Worm (Caenorhabditis elegans) whole organism, young adult: ENCODE results near the gene C29E4.11.
A peak's percentile ranks its signal among the peaks of the same experiment; 100 is the strongest.

Experiments used
- B0261.1 ChIP-seq: sonication (generic microtip); optimal IDR thresholded peaks from 2 replicates; lab custom pipeline; 2016; ENCODE audit warnings: mild to moderate bottlenecking, missing genetic modification characterization, moderate library complexity, missing compliant biosample characterization
- C17E4.6 ChIP-seq: fragments of 200-800 bp; sonication (Bioruptor generic); IDR thresholded peaks from 2 replicates; pipeline ENCODE4 v1.3.6; 2022; ENCODE audit warnings: missing genetic modification reagents, missing genetic modification characterization, missing compliant biosample characterization
- F37B4.10 ChIP-seq: fragments of 200-800 bp; sonication (Bioruptor generic); IDR thresholded peaks from 2 replicates; pipeline ENCODE4 v1.3.6; 2022; ENCODE audit warnings: missing genetic modification characterization, missing compliant biosample characterization
- F49E8.2 ChIP-seq: sonication (generic microtip); optimal IDR thresholded peaks from 3 replicates; lab custom pipeline; 2017; ENCODE audit warnings: missing genetic modification characterization, mild to moderate bottlenecking, missing compliant biosample characterization, antibody characterized with exemption, moderate library complexity; ENCODE audit not compliant: insufficient read depth
- F52B5.7 ChIP-seq: sonication (generic microtip); optimal IDR thresholded peaks from 2 replicates; lab custom pipeline; 2016; ENCODE audit warnings: mild to moderate bottlenecking, missing genetic modification characterization, missing compliant biosample characterization
- F55B11.4 ChIP-seq: sonication (generic microtip); optimal IDR thresholded peaks from 2 replicates; lab custom pipeline; 2016; ENCODE audit warnings: missing compliant biosample characterization, missing genetic modification characterization, borderline replicate concordance; ENCODE audit not compliant: insufficient read depth
- K11D2.4 ChIP-seq: fragments of 200-800 bp; sonication (Bioruptor generic); IDR thresholded peaks from 2 replicates; pipeline ENCODE4 v1.3.6; 2022; ENCODE audit warnings: missing genetic modification reagents, missing genetic modification characterization, missing compliant biosample characterization
- T26A5.8 ChIP-seq: sonication (generic microtip); optimal IDR thresholded peaks from 2 replicates; lab custom pipeline; 2016; ENCODE audit warnings: missing genetic modification characterization, missing compliant biosample characterization
- Y53F4B.3 ChIP-seq: fragments of 200-800 bp; sonication (Bioruptor generic); IDR thresholded peaks from 2 replicates; pipeline ENCODE4 v1.3.6; 2022; ENCODE audit warnings: missing genetic modification reagents, missing genetic modification characterization, missing compliant biosample characterization
- Y53G8AR.9 ChIP-seq: fragments of 200-800 bp; sonication (Bioruptor generic); conservative IDR thresholded peaks from 2 replicates; pipeline ENCODE4 v1.3.6; 2022; ENCODE audit warnings: missing genetic modification reagents, missing genetic modification characterization, missing compliant biosample characterization
- Y95B8A.8 ChIP-seq: fragments of 200-800 bp; sonication (Bioruptor generic); IDR thresholded peaks from 2 replicates; pipeline ENCODE4 v1.3.6; 2022; ENCODE audit warnings: missing genetic modification reagents, missing genetic modification characterization, missing compliant biosample characterization
- ZK185.1 ChIP-seq: sonication (generic microtip); optimal IDR thresholded peaks from 2 replicates; lab custom pipeline; 2016; ENCODE audit warnings: mild to moderate bottlenecking, missing genetic modification characterization, missing compliant biosample characterization; ENCODE audit not compliant: poor library complexity, severe bottlenecking
- aptf-2 ChIP-seq: fragments of 200-800 bp; sonication (Bioruptor generic); conservative IDR thresholded peaks from 2 replicates; pipeline ENCODE4 v1.3.6; 2022; ENCODE audit warnings: missing genetic modification reagents, missing genetic modification characterization, missing compliant biosample characterization
- aptf-3 ChIP-seq: fragments of 200-800 bp; sonication (Bioruptor generic); IDR thresholded peaks from 2 replicates; pipeline ENCODE4 v1.3.6; 2022; ENCODE audit warnings: missing genetic modification characterization, missing compliant biosample characterization
- attf-3 ChIP-seq: fragments of 200-800 bp; sonication (Bioruptor generic); conservative IDR thresholded peaks from 2 replicates; pipeline ENCODE4 v1.3.6; 2022; ENCODE audit warnings: missing genetic modification reagents, missing genetic modification characterization, missing compliant biosample characterization
- cebp-1 ChIP-seq, 2 experiments: fragments of 200-800 bp in 1 of 2; sonication (Bioruptor generic) in 1 of 2; sonication (generic microtip) in 1 of 2; IDR thresholded peaks in 1 of 2; optimal IDR thresholded peaks in 1 of 2; 2 replicates each; pipeline versions ENCODE4 v1.3.6 to Lab custom; 2017 to 2022; ENCODE audit warnings: missing compliant biosample characterization in 2 of 2, missing genetic modification characterization in 2 of 2, mild to moderate bottlenecking in 1 of 2, missing genetic modification reagents in 1 of 2, moderate library complexity in 1 of 2
- ceh-40 ChIP-seq: fragments of 200-800 bp; sonication (Bioruptor generic); IDR thresholded peaks from 2 replicates; pipeline ENCODE4 v1.3.6; 2022; ENCODE audit warnings: missing genetic modification characterization, missing compliant biosample characterization
- ceh-58 ChIP-seq: fragments of 200-800 bp; sonication (Bioruptor generic); IDR thresholded peaks from 2 replicates; pipeline ENCODE4 v1.3.6; 2022; ENCODE audit warnings: missing genetic modification characterization, missing compliant biosample characterization
- ceh-79 ChIP-seq: sonication (generic microtip); optimal IDR thresholded peaks from 2 replicates; lab custom pipeline; 2017; ENCODE audit warnings: mild to moderate bottlenecking, missing genetic modification characterization, missing compliant biosample characterization
- die-1 ChIP-seq: sonication (generic microtip); optimal IDR thresholded peaks from 2 replicates; lab custom pipeline; 2016; ENCODE audit warnings: missing genotype, mild to moderate bottlenecking, missing genetic modification characterization, missing compliant biosample characterization
- dox-1 ChIP-seq: fragments of 200-800 bp; sonication (Bioruptor generic); IDR thresholded peaks from 2 replicates; pipeline ENCODE4 v1.3.6; 2022; ENCODE audit warnings: missing genetic modification reagents, missing genetic modification characterization, missing compliant biosample characterization
- dpff-1 ChIP-seq: sonication (generic microtip); optimal IDR thresholded peaks from 2 replicates; lab custom pipeline; 2017; ENCODE audit warnings: mild to moderate bottlenecking, missing genetic modification characterization, missing compliant biosample characterization
- egrh-3 ChIP-seq: fragments of 200-800 bp; sonication (Bioruptor generic); IDR thresholded peaks from 2 replicates; pipeline ENCODE4 v1.3.6; 2022; ENCODE audit warnings: missing genetic modification reagents, missing genetic modification characterization, missing compliant biosample characterization
- fkh-3 ChIP-seq: sonication (generic microtip); optimal IDR thresholded peaks from 2 replicates; lab custom pipeline; 2016; ENCODE audit warnings: mild to moderate bottlenecking, missing genetic modification characterization, missing compliant biosample characterization
- gei-17 ChIP-seq: fragments of 200-800 bp; sonication (Bioruptor generic); optimal IDR thresholded peaks from 2 replicates; lab custom pipeline; 2018; ENCODE audit warnings: mild to moderate bottlenecking, missing genetic modification characterization, missing compliant biosample characterization
- hmg-1.2 ChIP-seq: fragments of 200-800 bp; sonication (Bioruptor generic); IDR thresholded peaks from 2 replicates; pipeline ENCODE4 v1.3.6; 2022; ENCODE audit warnings: missing genetic modification reagents, missing genetic modification characterization, missing compliant biosample characterization
- hsf-1 ChIP-seq: fragments of 200-800 bp; sonication (Bioruptor generic); IDR thresholded peaks from 2 replicates; pipeline ENCODE4 v1.3.6; 2022; ENCODE audit warnings: missing genetic modification reagents, missing genetic modification characterization, missing compliant biosample characterization
- let-526 ChIP-seq: fragments of 200-800 bp; sonication (Bioruptor generic); IDR thresholded peaks from 2 replicates; pipeline ENCODE4 v1.3.6; 2022; ENCODE audit warnings: missing genetic modification reagents, missing genetic modification characterization, missing compliant biosample characterization
- lin-35 ChIP-seq, 3 experiments: fragments of 150-350 bp in 2 of 3; sonication (generic microtip) in 1 of 3; optimal IDR thresholded peaks; 2 replicates each; lab custom pipeline; 2014 to 2018; ENCODE audit warnings: missing biosample characterization in 3 of 3, missing genetic modification characterization in 3 of 3, missing genetic modification reagents in 3 of 3
- lin-40 ChIP-seq: sonication (generic microtip); optimal IDR thresholded peaks from 2 replicates; lab custom pipeline; 2016; ENCODE audit warnings: missing genetic modification characterization, mild to moderate bottlenecking, missing compliant biosample characterization, missing genotype, missing genetic modification reagents
- lsl-1 ChIP-seq: fragments of 200-800 bp; sonication (Bioruptor generic); optimal IDR thresholded peaks from 2 replicates; lab custom pipeline; 2018; ENCODE audit warnings: mild to moderate bottlenecking, missing genetic modification characterization, moderate library complexity, missing compliant biosample characterization
- mcd-1 ChIP-seq: fragments of 200-800 bp; sonication (Bioruptor generic); IDR thresholded peaks from 2 replicates; pipeline ENCODE4 v1.3.6; 2022; ENCODE audit warnings: missing genetic modification reagents, missing genetic modification characterization, missing compliant biosample characterization
- mes-4 ChIP-seq: sonication (generic microtip); optimal IDR thresholded peaks from 2 replicates; lab custom pipeline; 2016; ENCODE audit warnings: missing genotype, missing genetic modification characterization, missing compliant biosample characterization
- pha-4 ChIP-seq: fragments of 150-350 bp; sonication (generic microtip); optimal IDR thresholded peaks from 2 replicates; lab custom pipeline; 2014; ENCODE audit warnings: missing biosample characterization, missing genetic modification reagents, missing genetic modification characterization
- snpc-3.4 ChIP-seq: sonication (generic microtip); optimal IDR thresholded peaks from 2 replicates; lab custom pipeline; 2017; ENCODE audit warnings: missing genetic modification characterization, mild to moderate bottlenecking, missing compliant biosample characterization, antibody characterized with exemption, moderate library complexity, missing genotype, missing genetic modification reagents
- snpc-4 ChIP-seq, 5 experiments: fragments of 150-350 bp in 1 of 5; sonication (generic microtip) in 4 of 5; optimal IDR thresholded peaks; 2 replicates each; lab custom pipeline; 2014 to 2018; ENCODE audit warnings: missing genetic modification characterization in 5 of 5, missing biosample characterization in 3 of 5, antibody characterized with exemption in 2 of 5, mild to moderate bottlenecking in 2 of 5, missing compliant biosample characterization in 2 of 5, missing genotype in 2 of 5, moderate library complexity in 2 of 5, missing genetic modification reagents in 1 of 5
- somi-1 ChIP-seq: fragments of 200-800 bp; sonication (Bioruptor generic); optimal IDR thresholded peaks from 2 replicates; lab custom pipeline; 2018; ENCODE audit warnings: mild to moderate bottlenecking, missing genetic modification characterization, missing compliant biosample characterization
- sptf-2 ChIP-seq: fragments of 200-800 bp; sonication (Bioruptor generic); optimal IDR thresholded peaks from 2 replicates; lab custom pipeline; 2018; ENCODE audit warnings: mild to moderate bottlenecking, missing genetic modification characterization, missing compliant biosample characterization
- unc-62 ChIP-seq: fragments of 150-350 bp; optimal IDR thresholded peaks from 2 replicates; lab custom pipeline; 2014; ENCODE audit warnings: missing biosample characterization, missing genetic modification reagents, missing genetic modification characterization
- xnd-1 ChIP-seq: sonication (generic microtip); optimal IDR thresholded peaks from 2 replicates; lab custom pipeline; 2016; ENCODE audit warnings: missing genotype, missing genetic modification reagents, missing genetic modification characterization, missing compliant biosample characterization
- ztf-18 ChIP-seq: sonication (generic microtip); optimal IDR thresholded peaks from 2 replicates; lab custom pipeline; 2016; ENCODE audit warnings: missing genotype, mild to moderate bottlenecking, missing genetic modification characterization, missing compliant biosample characterization
- ztf-22 ChIP-seq: fragments of 200-800 bp; sonication (Bioruptor generic); optimal IDR thresholded peaks from 2 replicates; lab custom pipeline; 2018; ENCODE audit warnings: mild to moderate bottlenecking, missing genetic modification characterization, moderate library complexity, missing compliant biosample characterization

The C29E4.11 gene

DNA sequence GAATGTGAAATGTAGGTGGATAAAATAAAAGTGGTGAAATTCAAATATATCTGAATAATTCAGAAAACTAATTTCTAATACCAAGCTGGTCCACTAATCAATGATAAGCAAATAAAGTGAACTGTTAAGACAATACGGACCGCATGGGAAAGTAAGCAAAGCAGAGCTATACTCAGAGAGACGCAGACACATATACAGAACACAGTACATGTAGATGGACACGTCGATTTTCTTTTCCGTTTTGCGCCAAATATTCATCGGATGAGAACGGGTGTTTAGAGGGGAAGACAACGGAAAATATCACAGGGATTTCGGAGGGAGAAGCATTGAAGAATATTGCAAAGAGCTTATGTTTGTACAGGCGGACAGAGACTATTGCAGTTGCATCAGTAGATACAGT is 31.9 kb downstream of the C29E4.11 start:
- TF ChIP-seq hmg-1.2 (GFP tag; lab: Robert Waterston, UW), result peak; percentile 36; the same call in 1 of the 2 replicates
- no peak for TF ChIP-seq lin-35 (GFP tag; optimal IDR thresholded peaks at IDR 0.05; lab: Kevin White, UChicago)

DNA sequence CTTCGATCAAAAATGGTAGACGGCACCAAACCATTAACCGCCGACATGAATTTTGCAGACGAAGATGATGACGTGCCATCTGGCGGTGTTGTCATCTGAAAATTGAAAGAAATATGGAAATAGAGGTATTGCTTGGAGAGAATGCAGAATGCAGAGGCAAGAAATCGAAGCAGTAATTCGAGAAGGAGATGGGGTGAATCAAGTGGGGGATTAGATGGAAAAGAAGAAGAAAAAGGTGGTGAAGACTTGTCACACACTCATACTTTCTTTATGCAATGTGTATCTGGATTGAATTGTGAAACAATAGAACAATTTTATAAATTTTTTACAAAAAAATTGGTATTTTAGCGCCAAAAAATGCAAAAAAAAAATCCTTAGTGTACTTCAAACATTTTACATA is 33.1 kb downstream of the C29E4.11 start, which contains the start of gene tag-250:
Gene tag-250 (minus strand): TSS at position 101 of the 400 bp plus-strand sequence.
- TF ChIP-seq Y53F4B.3 (GFP tag; lab: Robert Waterston, UW) (no peak), F52B5.7 (tag; lab: Kevin White, UChicago) (no peak), cebp-1 (GFP tag; IDR thresholded peaks at IDR 0.05; lab: Robert Waterston, UW) (no peak), cebp-1 (tag; optimal IDR thresholded peaks at IDR 0.05; lab: Kevin White, UChicago) (no peak), F37B4.10 (no peak), die-1 (tag; lab: Kevin White, UChicago) (no peak), lin-35 (GFP tag; optimal IDR thresholded peaks at IDR 0.05; lab: Kevin White, UChicago) (no peak), Y95B8A.8 (GFP tag; lab: Robert Waterston, UW) (no peak), dox-1 (no peak), unc-62 (GFP tag; lab: Kevin White, UChicago) (no peak), mes-4 (no peak), B0261.1 (tag; lab: Kevin White, UChicago) (no peak), lin-40 (no peak), let-526 (GFP tag; lab: Robert Waterston, UW) (no peak), C17E4.6 (no peak)

DNA sequence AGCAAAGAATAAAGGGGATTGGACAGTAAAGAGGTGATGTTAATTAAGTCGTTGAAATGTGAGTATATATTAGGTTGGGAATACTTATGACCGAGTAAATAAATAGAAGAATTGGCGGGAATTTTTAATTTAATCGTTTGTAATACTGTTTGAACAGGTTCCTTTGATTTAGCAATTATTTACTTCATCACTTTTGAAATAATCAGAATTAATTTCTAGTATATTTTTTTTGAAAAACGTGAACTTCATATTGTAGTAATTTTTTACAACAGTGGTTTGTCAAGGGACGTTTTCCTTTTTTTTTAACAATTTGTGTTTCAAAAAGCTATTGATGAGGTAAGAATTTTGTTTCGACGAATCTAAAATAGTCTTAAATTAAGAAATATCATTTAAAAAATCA is 35.7 kb downstream of the C29E4.11 start, which contains the start of gene C29E4.17:
Gene C29E4.17 (plus strand): TSS at position 301 of the 400 bp plus-strand sequence.
- TF ChIP-seq snpc-3.4, result no peak
- no peak for TF ChIP-seq mcd-1
- TF ChIP-seq lsl-1 (GFP tag; lab: Kevin White, UChicago), result no peak
- no peak for TF ChIP-seq ZK185.1 (tag; lab: Kevin White, UChicago)
- no peak for TF ChIP-seq hsf-1 (GFP tag; lab: Robert Waterston, UW)
- no peak for TF ChIP-seq F49E8.2
- no peak for TF ChIP-seq T26A5.8
- TF ChIP-seq gei-17, result no peak
- no peak for TF ChIP-seq ceh-79 (tag; lab: Kevin White, UChicago)

DNA sequence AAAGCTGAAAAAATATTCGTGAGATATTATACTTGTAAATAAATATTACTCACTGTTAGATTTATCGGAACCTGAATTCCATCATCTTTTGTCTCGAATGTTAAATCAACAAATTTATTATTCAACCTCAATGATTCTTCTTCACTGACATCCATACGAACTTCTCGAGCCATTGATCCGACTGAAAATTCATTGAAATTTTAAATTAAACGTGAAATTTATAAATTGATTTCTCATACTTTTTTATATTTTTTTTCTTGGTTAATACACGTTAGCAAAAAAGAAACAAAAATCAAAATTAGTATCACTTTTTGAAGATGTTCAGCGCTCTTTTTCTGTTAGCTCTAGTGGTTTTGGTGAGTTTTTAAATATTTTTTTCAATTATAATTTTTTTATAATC is 38.1 kb downstream of the C29E4.11 start, which contains the start of gene C29E4.14:
Gene C29E4.14 (plus strand): TSS at position 301 of the 400 bp plus-strand sequence.
- no peak for TF ChIP-seq F37B4.10
- no peak for TF ChIP-seq sptf-2 (GFP tag; lab: Kevin White, UChicago)
- TF ChIP-seq aptf-3 (GFP tag; lab: Robert Waterston, UW), result no peak
- no peak for TF ChIP-seq snpc-4 (GFP tag; optimal IDR thresholded peaks at IDR 0.05; lab: Kevin White, UChicago)
- no peak for TF ChIP-seq snpc-4 (tag; optimal IDR thresholded peaks at IDR 0.05; lab: Kevin White, UChicago)
- no peak for TF ChIP-seq egrh-3

DNA sequence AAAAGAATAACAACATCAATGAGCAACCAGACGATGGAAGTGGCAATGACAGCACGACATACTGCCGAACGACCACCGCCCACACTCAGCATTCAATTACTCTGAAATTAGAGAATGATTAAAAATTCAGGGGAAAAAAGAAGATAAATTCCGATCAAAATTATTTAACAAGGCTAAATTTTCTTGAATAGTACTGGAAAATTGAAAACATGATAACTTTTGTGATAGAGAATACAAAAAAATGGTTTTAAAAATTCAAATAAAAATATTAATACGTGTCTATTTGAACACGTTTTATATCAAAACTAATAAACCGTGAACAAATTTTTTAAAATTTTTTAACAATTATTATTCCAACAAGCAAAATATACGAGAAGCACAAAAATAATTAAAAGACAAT is 40.2 kb downstream of the C29E4.11 start, which contains the start of gene gly-3:
Gene gly-3 (minus strand): TSS at position 101 of the 400 bp plus-strand sequence.
- TF ChIP-seq dpff-1 (tag; lab: Kevin White, UChicago) (no peak), ztf-22 (GFP tag; lab: Kevin White, UChicago) (no peak), attf-3 (GFP tag; lab: Robert Waterston, UW) (no peak), ceh-58 (GFP tag; lab: Robert Waterston, UW) (no peak), unc-62 (GFP tag; lab: Kevin White, UChicago) (no peak), Y53G8AR.9 (GFP tag; lab: Robert Waterston, UW) (no peak), aptf-2 (GFP tag; lab: Robert Waterston, UW) (no peak), K11D2.4 (GFP tag; lab: Robert Waterston, UW) (no peak), somi-1 (GFP tag; lab: Kevin White, UChicago) (no peak), F55B11.4 (tag; lab: Kevin White, UChicago) (no peak), ztf-18 (tag; lab: Kevin White, UChicago) (no peak), fkh-3 (tag; lab: Kevin White, UChicago) (no peak), mes-4 (no peak), xnd-1 (tag; lab: Kevin White, UChicago) (no peak), pha-4 (tag; lab: Kevin White, UChicago) (no peak), Y95B8A.8 (GFP tag; lab: Robert Waterston, UW) (no peak), ceh-40 (no peak), lsl-1 (GFP tag; lab: Kevin White, UChicago) (no peak)
